Worm (Caenorhabditis elegans): ENCODE data around the gene ZK856.5.

ZK856.5 gene

DNA sequence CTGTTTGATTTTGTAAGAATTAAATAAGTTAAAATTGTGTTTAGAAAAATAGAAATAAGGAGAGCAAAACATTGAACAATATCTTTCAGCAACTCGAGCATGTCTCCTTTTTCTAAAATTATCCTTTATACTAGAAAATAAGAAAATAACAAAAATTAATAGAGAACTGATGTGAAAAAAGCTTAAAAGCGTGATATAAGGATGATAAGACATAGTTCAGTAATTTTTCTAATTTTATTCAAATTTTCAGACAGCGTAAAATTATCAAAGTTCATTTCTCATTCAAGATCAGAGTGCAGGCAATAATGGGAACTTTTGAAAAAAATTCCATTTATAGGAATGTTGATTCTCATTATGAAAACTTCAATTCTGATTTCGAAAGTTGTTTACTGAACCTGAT is 43.4 kb upstream of the ZK856.5 start, which contains the start of gene str-182:
Gene str-182, minus strand, starts transcription at position 101 of the 400 bp plus-strand sequence.
- TF ChIP-seq hlh-15 (tag; optimal IDR thresholded peaks at IDR 0.05) (no peak), ets-4 (tag; optimal IDR thresholded peaks at IDR 0.05) (no peak), ref-2 (tag; optimal IDR thresholded peaks at IDR 0.05) (no peak), nhr-11 (tag; optimal IDR thresholded peaks at IDR 0.05) (no peak)

DNA sequence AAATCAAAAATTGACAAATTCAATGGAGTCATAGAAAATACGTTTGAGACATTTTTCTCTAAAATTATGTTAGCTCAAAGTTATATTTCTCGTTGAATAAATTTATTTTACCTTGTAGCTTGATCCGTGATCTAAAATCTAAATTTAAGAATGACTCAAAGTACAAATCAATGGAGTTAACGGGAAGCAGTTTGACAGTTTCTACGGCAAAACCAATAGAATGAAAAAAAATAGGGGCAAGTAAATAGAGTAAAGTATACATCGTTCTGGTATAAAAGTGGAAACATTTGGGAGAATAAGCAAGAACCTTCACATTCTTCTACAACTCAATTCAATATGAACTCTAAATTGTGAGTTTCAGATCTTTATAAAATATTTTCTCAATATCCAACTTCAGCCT is 41.0 kb upstream of the ZK856.5 start, which contains the start of gene fipr-6:
Gene fipr-6, plus strand, starts transcription at position 301 of the 400 bp plus-strand sequence.
- TF ChIP-seq ama-1 (optimal IDR thresholded peaks at IDR 0.05) (no peak), elt-4 (tag; optimal IDR thresholded peaks at IDR 0.05) (no peak), nfya-1 (tag; optimal IDR thresholded peaks at IDR 0.05) (no peak), fax-1 (tag; optimal IDR thresholded peaks at IDR 0.05) (no peak), syd-9 (tag; optimal IDR thresholded peaks at IDR 0.05) (no peak), hlh-8 (tag; optimal IDR thresholded peaks at IDR 0.05) (no peak), unc-3 (GFP tag; conservative IDR thresholded peaks at IDR 0.05) (no peak), unc-3 (tag; optimal IDR thresholded peaks at IDR 0.05) (no peak)

DNA sequence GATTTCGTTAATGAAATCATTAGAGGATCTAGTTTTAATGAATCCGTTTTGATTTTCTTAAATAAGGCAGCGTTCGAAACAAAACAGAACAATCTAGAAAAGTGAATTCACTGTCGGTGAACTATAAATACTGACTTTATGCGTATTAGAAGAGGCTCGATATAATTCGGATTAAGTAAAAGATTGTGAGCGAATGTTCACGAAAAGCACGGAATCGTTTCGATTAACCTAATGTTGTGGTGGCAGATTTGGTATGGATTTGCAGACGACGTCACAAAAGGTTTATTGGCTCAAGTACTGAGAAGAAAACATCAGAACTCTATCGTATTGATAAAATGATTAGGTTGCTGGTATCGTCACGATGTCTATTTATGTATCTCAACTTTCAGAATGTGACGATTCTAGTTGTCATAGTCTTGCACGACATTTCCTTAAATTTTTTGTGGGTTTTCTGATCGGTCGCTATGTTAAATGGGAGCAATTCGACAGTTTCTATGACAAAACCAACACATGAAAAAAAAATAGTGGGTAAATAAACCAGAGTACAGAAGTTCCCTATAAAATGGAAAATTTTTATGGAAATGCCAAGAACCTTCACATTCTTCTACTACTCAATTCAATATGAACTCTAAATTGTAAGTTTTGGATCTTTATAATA is 39.4 kb upstream of the ZK856.5 start, which contains the start of the genes pyt-1 and fipr-7:
Gene pyt-1, minus strand, starts transcription at position 101 of the 658 bp plus-strand sequence.
Gene fipr-7, plus strand, starts transcription at position 608 of the 658 bp plus-strand sequence.
- TF ChIP-seq pqm-1 (tag; optimal IDR thresholded peaks at IDR 0.05) (no peak), fax-1 (tag; optimal IDR thresholded peaks at IDR 0.05) (no peak), ceh-9 (tag; optimal IDR thresholded peaks at IDR 0.05) (no peak), hlh-6 (tag; optimal IDR thresholded peaks at IDR 0.05) (no peak), hlh-13 (GFP tag; optimal IDR thresholded peaks at IDR 0.05) (no peak), fkh-6 (tag; optimal IDR thresholded peaks at IDR 0.05) (no peak)

DNA sequence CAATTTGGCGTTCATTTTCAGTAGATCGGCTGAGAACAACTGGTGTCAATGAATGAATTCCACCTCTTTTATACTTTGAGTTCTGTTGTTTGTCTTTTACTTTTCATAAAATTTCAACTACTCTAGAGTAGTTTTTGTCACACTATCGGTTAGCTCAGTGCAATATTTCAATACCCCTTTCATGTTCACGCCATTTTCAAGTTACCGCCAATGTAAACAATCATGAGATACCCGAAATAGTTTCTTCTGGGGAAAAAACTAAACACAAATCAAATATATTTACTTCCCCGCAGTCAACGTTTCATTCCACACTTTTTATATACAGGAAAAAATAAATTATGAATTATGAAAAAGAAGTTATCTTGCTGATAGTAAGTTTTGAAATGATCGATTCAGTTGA is 38.4 kb upstream of the ZK856.5 start, which contains the start of gene fipr-4:
Gene fipr-4, minus strand, starts transcription at position 101 of the 400 bp plus-strand sequence.
- TF ChIP-seq pha-4 (tag; optimal IDR thresholded peaks at IDR 0.05): no peak
- TF ChIP-seq elt-2 (tag; optimal IDR thresholded peaks at IDR 0.05): no peak
- no peak for TF ChIP-seq hlh-30 (tag; optimal IDR thresholded peaks at IDR 0.05; ENCODE audit: insufficient read depth)
- TF ChIP-seq fkh-6 (tag; optimal IDR thresholded peaks at IDR 0.05): no peak
- TF ChIP-seq sdc-2 (tag; optimal IDR thresholded peaks at IDR 0.05): no peak
- TF ChIP-seq nfya-1 (tag; optimal IDR thresholded peaks at IDR 0.05): no peak
- TF ChIP-seq gmeb-2 (tag; optimal IDR thresholded peaks at IDR 0.05): no peak
- no peak for TF ChIP-seq mec-3 (tag; optimal IDR thresholded peaks at IDR 0.05; ENCODE audit: borderline replicate concordance)
- no peak for TF ChIP-seq ceh-2 (tag; optimal IDR thresholded peaks at IDR 0.05)
- TF ChIP-seq tbx-7 (tag; optimal IDR thresholded peaks at IDR 0.05): no peak
- no peak for TF ChIP-seq rnt-1 (tag; optimal IDR thresholded peaks at IDR 0.05)
- TF ChIP-seq hlh-15 (tag; optimal IDR thresholded peaks at IDR 0.05): no peak

DNA sequence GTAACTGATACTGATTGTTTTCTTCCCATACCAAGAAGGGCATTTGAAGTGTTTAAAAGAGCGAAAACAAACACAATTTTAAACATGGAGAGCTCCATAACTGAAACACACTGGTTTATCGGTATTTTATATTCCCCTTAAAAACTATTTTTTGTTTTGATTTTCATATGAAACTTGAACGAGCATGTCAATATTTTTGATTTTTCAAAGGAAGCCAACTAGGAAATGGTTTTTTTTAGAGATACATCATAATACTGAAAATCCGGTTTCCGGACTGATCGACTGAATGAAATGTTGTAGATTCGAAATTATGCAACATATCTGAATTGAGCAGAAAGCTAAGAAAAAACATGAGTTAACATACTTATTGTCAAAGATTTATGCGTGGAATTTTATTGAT is 37.4 kb upstream of the ZK856.5 start, which contains the start of gene ttr-19:
Gene ttr-19, minus strand, starts transcription at position 101 of the 400 bp plus-strand sequence.
- no peak for TF ChIP-seq T23F11.4 (GFP tag; optimal IDR thresholded peaks at IDR 0.05)
- no peak for TF ChIP-seq K02D7.2 (tag; optimal IDR thresholded peaks at IDR 0.05)
- TF ChIP-seq ceh-24 (tag; optimal IDR thresholded peaks at IDR 0.05): no peak
- no peak for TF ChIP-seq fkh-10 (GFP tag; optimal IDR thresholded peaks at IDR 0.05)
- no peak for TF ChIP-seq hlh-8 (tag; optimal IDR thresholded peaks at IDR 0.05)
- no peak for TF ChIP-seq unc-3 (GFP tag; conservative IDR thresholded peaks at IDR 0.05)
- TF ChIP-seq unc-3 (tag; optimal IDR thresholded peaks at IDR 0.05): no peak
- TF ChIP-seq hlh-13 (GFP tag; optimal IDR thresholded peaks at IDR 0.05): no peak
- TF ChIP-seq lin-11 (tag; optimal IDR thresholded peaks at IDR 0.05): no peak
- no peak for TF ChIP-seq pax-1 (tag; optimal IDR thresholded peaks at IDR 0.05)
- no peak for TF ChIP-seq C08G9.2 (tag; optimal IDR thresholded peaks at IDR 0.05)
- TF ChIP-seq ceh-18 (tag; optimal IDR thresholded peaks at IDR 0.05): no peak
- TF ChIP-seq nhr-232 (tag; optimal IDR thresholded peaks at IDR 0.05): no peak

Measured in whole organism, late embryonic.